Worm (Caenorhabditis elegans) whole organism, L1 larva: Measurements from ENCODE around the gene R02D5.8.

Experiments
- C04F5.9 ChIP-seq: sonication (generic microtip); optimal IDR thresholded peaks from 2 replicates; lab custom pipeline; 2016; ENCODE audit warnings: missing genetic modification characterization, missing compliant biosample characterization
- aha-1 ChIP-seq: fragments of 150-350 bp; optimal IDR thresholded peaks from 2 replicates; lab custom pipeline; 2014; ENCODE audit warnings: missing biosample characterization, missing genetic modification characterization
- blmp-1 ChIP-seq: fragments of 150-350 bp; optimal IDR thresholded peaks from 2 replicates; lab custom pipeline; 2014; ENCODE audit warnings: missing biosample characterization, missing genetic modification characterization
- ceh-88 ChIP-seq: fragments of 200-800 bp; sonication (Bioruptor generic); IDR thresholded peaks from 2 replicates; pipeline ENCODE4 v1.3.6; 2022; ENCODE audit warnings: missing genetic modification characterization, missing compliant biosample characterization
- ceh-90 ChIP-seq: sonication (generic microtip); optimal IDR thresholded peaks from 2 replicates; lab custom pipeline; 2016; ENCODE audit warnings: missing genetic modification characterization, missing compliant biosample characterization
- dpl-1 ChIP-seq, 3 experiments: fragments of 150-350 bp in 2 of 3; sonication (generic microtip) in 1 of 3; optimal IDR thresholded peaks; 2 replicates each; lab custom pipeline; 2014 to 2017; ENCODE audit warnings: missing biosample characterization in 3 of 3, missing genetic modification characterization in 3 of 3, missing genetic modification reagents in 3 of 3
- efl-1 ChIP-seq, 4 experiments: fragments of 150-350 bp; optimal IDR thresholded peaks in 3 of 4; peaks in 1 of 4; 1 replicate in 1 of 4; 2 replicates in 3 of 4; lab custom pipeline; 2014; ENCODE audit warnings: missing biosample characterization in 2 of 4, missing genetic modification characterization in 2 of 4, missing genetic modification reagents in 2 of 4
- efl-3 ChIP-seq: fragments of 200-800 bp; sonication (Bioruptor generic); optimal IDR thresholded peaks from 2 replicates; lab custom pipeline; 2018; ENCODE audit warnings: mild to moderate bottlenecking, missing genetic modification characterization, missing compliant biosample characterization
- egl-13 ChIP-seq: sonication (generic microtip); optimal IDR thresholded peaks from 2 replicates; lab custom pipeline; 2016; ENCODE audit warnings: missing genotype, missing genetic modification reagents, missing genetic modification characterization, missing compliant biosample characterization
- egl-27 ChIP-seq, 2 experiments: fragments of 150-350 bp in 1 of 2; sonication (generic microtip); optimal IDR thresholded peaks; 3 replicates each; lab custom pipeline; 2017 to 2018; ENCODE audit warnings: missing biosample characterization in 2 of 2, missing genetic modification characterization in 2 of 2, missing genetic modification reagents in 2 of 2
- elt-2 ChIP-seq: sonication (generic microtip); optimal IDR thresholded peaks from 2 replicates; lab custom pipeline; 2016; ENCODE audit warnings: missing genetic modification characterization, mild to moderate bottlenecking, inconsistent platforms, missing compliant biosample characterization, missing genetic modification reagents
- fkh-4 ChIP-seq: sonication (generic microtip); optimal IDR thresholded peaks from 2 replicates; lab custom pipeline; 2016; ENCODE audit warnings: missing compliant biosample characterization, missing genetic modification characterization, borderline replicate concordance
- fkh-8 ChIP-seq: sonication (generic microtip); optimal IDR thresholded peaks from 2 replicates; lab custom pipeline; 2016; ENCODE audit warnings: mild to moderate bottlenecking, missing genetic modification characterization, missing compliant biosample characterization
- hlh-4 ChIP-seq: sonication (generic microtip); optimal IDR thresholded peaks from 2 replicates; lab custom pipeline; 2016; ENCODE audit warnings: mild to moderate bottlenecking, missing genetic modification characterization, missing compliant biosample characterization
- hpl-2 ChIP-seq: fragments of 150-350 bp; optimal IDR thresholded peaks from 2 replicates; lab custom pipeline; 2014; ENCODE audit warnings: missing biosample characterization, missing genetic modification reagents, missing genetic modification characterization
- lin-13 ChIP-seq: fragments of 150-350 bp; optimal IDR thresholded peaks from 2 replicates; lab custom pipeline; 2014; ENCODE audit warnings: missing biosample characterization, missing genetic modification reagents, missing genetic modification characterization
- lin-14 ChIP-seq: fragments of 200-800 bp; sonication (Bioruptor generic); optimal IDR thresholded peaks from 2 replicates; lab custom pipeline; 2018; ENCODE audit warnings: mild to moderate bottlenecking, missing genetic modification characterization, moderate library complexity, missing compliant biosample characterization
- lin-39 ChIP-seq: fragments of 150-350 bp; optimal IDR thresholded peaks from 2 replicates; lab custom pipeline; 2014; ENCODE audit warnings: missing biosample characterization, missing genetic modification reagents, missing genetic modification characterization
- mdl-1 ChIP-seq, 2 experiments: fragments of 150-350 bp; optimal IDR thresholded peaks; 2 replicates each; lab custom pipeline; 2014 to 2017; ENCODE audit warnings: missing biosample characterization in 2 of 2, missing genetic modification characterization in 2 of 2, inconsistent platforms in 1 of 2
- mef-2 ChIP-seq: fragments of 150-350 bp; optimal IDR thresholded peaks from 2 replicates; lab custom pipeline; 2014; ENCODE audit warnings: missing biosample characterization, missing genetic modification characterization
- mep-1 ChIP-seq: fragments of 150-350 bp; optimal IDR thresholded peaks from 2 replicates; lab custom pipeline; 2014; ENCODE audit warnings: missing biosample characterization, missing genetic modification characterization
- nhr-12 ChIP-seq: sonication (generic microtip); optimal IDR thresholded peaks from 2 replicates; lab custom pipeline; 2017; ENCODE audit warnings: missing biosample characterization, missing genetic modification characterization
- nhr-237 ChIP-seq: fragments of 150-350 bp; optimal IDR thresholded peaks from 2 replicates; lab custom pipeline; 2014; ENCODE audit warnings: missing biosample characterization, missing genetic modification characterization
- nhr-28 ChIP-seq: fragments of 150-350 bp; optimal IDR thresholded peaks from 2 replicates; lab custom pipeline; 2014; ENCODE audit warnings: missing biosample characterization, missing genetic modification characterization
- nhr-47 ChIP-seq: sonication (generic microtip); optimal IDR thresholded peaks from 2 replicates; lab custom pipeline; 2016; ENCODE audit warnings: mild to moderate bottlenecking, missing genetic modification characterization, moderate library complexity, missing compliant biosample characterization
- nhr-76 ChIP-seq: sonication (generic microtip); optimal IDR thresholded peaks from 2 replicates; lab custom pipeline; 2017; ENCODE audit warnings: missing biosample characterization, missing genetic modification characterization
- nhr-77 ChIP-seq: fragments of 150-350 bp; optimal IDR thresholded peaks from 2 replicates; lab custom pipeline; 2014; ENCODE audit warnings: missing biosample characterization, missing genetic modification characterization
- nhr-84 ChIP-seq: sonication (generic microtip); optimal IDR thresholded peaks from 2 replicates; lab custom pipeline; 2017; ENCODE audit warnings: missing biosample characterization, missing genetic modification characterization
- nhr-90 ChIP-seq: sonication (generic microtip); optimal IDR thresholded peaks from 2 replicates; lab custom pipeline; 2016; ENCODE audit warnings: mild to moderate bottlenecking, missing genetic modification characterization, missing compliant biosample characterization; ENCODE audit not compliant: poor library complexity
- rnt-1 ChIP-seq: sonication (generic microtip); optimal IDR thresholded peaks from 2 replicates; lab custom pipeline; 2016; ENCODE audit warnings: mild to moderate bottlenecking, missing genetic modification characterization, moderate library complexity, missing compliant biosample characterization
- skn-1 ChIP-seq: fragments of 150-350 bp; optimal IDR thresholded peaks from 2 replicates; lab custom pipeline; 2014; ENCODE audit warnings: missing biosample characterization, missing genetic modification characterization
- snpc-4 ChIP-seq: fragments of 150-350 bp; optimal IDR thresholded peaks from 2 replicates; lab custom pipeline; 2014; ENCODE audit warnings: missing biosample characterization, missing genetic modification characterization
- sox-4 ChIP-seq: sonication (generic microtip); optimal IDR thresholded peaks from 2 replicates; lab custom pipeline; 2016; ENCODE audit warnings: missing genetic modification characterization, missing compliant biosample characterization
- swsn-7 ChIP-seq: sonication (generic microtip); optimal IDR thresholded peaks from 2 replicates; lab custom pipeline; 2016; ENCODE audit warnings: missing genetic modification characterization, missing compliant biosample characterization
- tbx-2 ChIP-seq: sonication (generic microtip); optimal IDR thresholded peaks from 2 replicates; lab custom pipeline; 2016; ENCODE audit warnings: missing genetic modification characterization, missing compliant biosample characterization
- unc-30 ChIP-seq: sonication (generic microtip); optimal IDR thresholded peaks from 2 replicates; lab custom pipeline; 2017; ENCODE audit warnings: missing biosample characterization, missing genetic modification characterization
- unc-86 ChIP-seq: sonication (generic microtip); optimal IDR thresholded peaks from 2 replicates; lab custom pipeline; 2016; ENCODE audit warnings: missing genetic modification characterization, missing compliant biosample characterization
- vab-15 ChIP-seq: sonication (generic microtip); optimal IDR thresholded peaks from 2 replicates; lab custom pipeline; 2017; ENCODE audit warnings: missing genotype, mild to moderate bottlenecking, missing genetic modification characterization, missing compliant biosample characterization
- zip-4 ChIP-seq: fragments of 200-800 bp; sonication (Bioruptor generic); optimal IDR thresholded peaks from 2 replicates; lab custom pipeline; 2018; ENCODE audit warnings: mild to moderate bottlenecking, missing genetic modification characterization, moderate library complexity, missing compliant biosample characterization
- ztf-11 ChIP-seq, 2 experiments: sonication (generic microtip); optimal IDR thresholded peaks; 2 replicates each; lab custom pipeline; 2016 to 2017; ENCODE audit warnings: missing genetic modification characterization in 2 of 2, missing biosample characterization in 1 of 2, missing compliant biosample characterization in 1 of 2

Gene R02D5.8

DNA sequence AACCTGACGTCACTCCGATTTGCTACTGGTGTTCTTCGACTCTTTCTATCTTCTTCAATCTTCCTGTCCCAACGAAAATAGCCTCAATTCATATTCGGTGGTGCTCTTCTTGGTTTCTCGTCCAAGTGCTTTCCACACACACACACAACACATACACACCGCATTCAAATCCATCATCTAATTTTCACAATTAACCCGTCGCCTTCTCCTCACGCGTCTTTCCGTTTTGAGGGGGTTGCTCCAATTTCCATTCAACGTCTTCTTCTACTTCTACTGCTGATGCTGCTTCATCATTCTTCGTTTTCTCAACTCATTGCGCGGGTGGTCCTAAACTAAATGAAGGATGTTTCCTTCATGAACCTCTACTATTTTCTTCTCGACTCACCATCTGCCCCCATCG lies 28.1 kb downstream of the R02D5.8 start:
- peak; percentile 25 for TF ChIP-seq lin-14 (GFP tag; lab: Kevin White, UChicago)
- no peak for TF ChIP-seq unc-30 (tag; lab: Kevin White, UChicago)

DNA sequence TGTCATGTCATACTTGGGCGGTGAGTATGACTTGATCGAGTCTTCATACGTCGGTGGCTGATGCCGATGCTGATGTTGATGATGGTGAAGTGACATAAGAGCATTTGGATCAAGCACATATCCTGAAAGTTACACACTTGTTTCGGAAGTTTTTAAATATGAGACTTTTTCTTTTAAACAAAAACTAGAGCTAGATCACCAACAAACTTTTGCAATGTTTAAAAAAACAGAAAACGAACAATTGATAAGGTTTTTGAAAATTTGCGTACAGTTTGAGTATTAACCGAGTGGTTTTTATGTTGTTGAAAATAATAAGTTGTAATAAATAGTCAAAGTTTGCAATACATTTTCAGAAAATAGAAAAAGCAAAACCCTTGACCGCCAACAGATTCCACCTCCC lies 34.6 kb downstream of the R02D5.8 start, which contains the start of gene R02D5.4:
R02D5.4 (minus strand) TSS at position 101 of the 400 bp plus-strand sequence.
- TF ChIP-seq hlh-4 (no peak), zip-4 (GFP tag; lab: Kevin White, UChicago) (no peak), nhr-12 (no peak), unc-86 (no peak), nhr-90 (tag; lab: Kevin White, UChicago) (no peak), tbx-2 (tag; lab: Kevin White, UChicago) (no peak), nhr-84 (tag; lab: Kevin White, UChicago) (no peak), lin-39 (no peak), efl-3 (no peak), C04F5.9 (tag; lab: Kevin White, UChicago) (no peak), nhr-77 (tag; lab: Kevin White, UChicago) (no peak), egl-27 (tag; optimal IDR thresholded peaks at IDR 0.05; lab: Kevin White, UChicago) (no peak)

DNA sequence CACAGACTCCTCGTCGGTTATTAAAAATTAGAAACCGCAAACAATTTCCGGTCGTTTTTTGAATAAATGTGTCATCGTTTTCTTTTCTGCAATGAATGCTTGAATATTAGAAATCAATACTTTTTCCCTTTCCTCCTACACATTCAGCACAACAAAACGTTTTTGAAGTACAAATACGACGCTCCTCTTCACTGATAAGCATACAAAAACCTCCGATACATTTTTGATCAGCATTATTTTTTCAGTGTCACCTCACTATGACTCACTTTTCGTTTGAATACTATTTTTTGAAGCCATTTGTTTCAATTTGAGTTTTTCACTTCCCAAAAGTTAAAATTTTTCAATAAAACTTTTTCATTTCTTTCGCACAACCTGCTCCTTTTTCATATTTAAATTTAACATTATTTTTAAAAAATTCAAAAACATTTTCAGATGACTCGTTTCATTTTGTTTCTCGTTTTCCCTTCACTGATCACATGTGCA lies 36.4 kb downstream of the R02D5.8 start, which contains the start of gene R02D5.3:
R02D5.3 (plus strand) TSS at position 433 of the 483 bp plus-strand sequence.
- TF ChIP-seq elt-2 (tag; lab: Kevin White, UChicago): peak; percentile 34
- TF ChIP-seq nhr-28: no peak

DNA sequence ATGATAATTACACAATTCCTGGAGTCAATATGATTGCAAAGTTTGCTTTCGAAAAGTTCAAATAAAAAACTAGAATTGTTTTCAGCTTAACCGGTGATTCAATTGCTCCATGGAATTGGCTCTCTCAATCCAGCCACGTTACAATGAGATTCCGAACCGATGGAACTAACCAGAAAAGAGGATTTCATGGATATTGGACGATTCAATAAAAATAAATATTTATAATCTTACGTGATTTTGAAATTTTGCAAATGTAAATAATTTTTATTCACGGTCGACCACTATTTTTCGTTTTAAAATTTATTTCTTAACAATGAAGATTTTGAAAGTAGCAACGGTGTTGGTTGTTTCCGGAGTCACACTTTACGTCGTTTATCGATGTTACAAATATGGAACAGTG lies 37.2 kb downstream of the R02D5.8 start, which contains the start of gene R02D5.10:
R02D5.10 (plus strand) TSS at position 301 of the 400 bp plus-strand sequence.
- TF ChIP-seq nhr-28: no peak
- no peak for TF ChIP-seq rnt-1 (tag; lab: Kevin White, UChicago)

DNA sequence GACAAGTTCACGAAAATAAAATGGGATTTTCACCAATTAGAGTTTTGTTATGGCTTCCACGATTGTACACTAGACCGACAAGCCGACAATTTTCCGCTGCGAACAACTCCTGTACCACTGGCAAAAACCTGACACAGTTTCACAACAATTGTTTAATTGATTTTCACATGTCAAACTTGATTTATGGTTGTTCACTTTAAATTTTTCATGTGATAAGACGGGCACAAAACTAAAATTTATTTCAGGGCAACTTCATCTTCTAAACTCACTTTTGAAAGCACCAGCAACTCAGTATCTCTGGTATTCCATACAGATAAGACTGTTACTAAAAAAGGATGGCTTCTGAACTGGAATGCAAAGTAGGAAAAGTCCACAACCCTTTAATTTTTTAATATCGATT lies 37.8 kb downstream of the R02D5.8 start, which contains the start of gene R02D5.7:
R02D5.7 (minus strand) TSS at position 101 of the 400 bp plus-strand sequence.
- TF ChIP-seq C04F5.9 (tag; lab: Kevin White, UChicago) (no peak), efl-1 (optimal IDR thresholded peaks at IDR 0.05; lab: Kevin White, UChicago) (no peak), efl-1 (GFP tag; optimal IDR thresholded peaks at IDR 0.05 in 1 of 2; lab: Kevin White, UChicago) (no peak), lin-39 (no peak), mef-2 (no peak), egl-13 (tag; lab: Kevin White, UChicago) (no peak), swsn-7 (tag; lab: Kevin White, UChicago) (no peak), lin-13 (GFP tag; lab: Kevin White, UChicago) (no peak), vab-15 (tag; lab: Kevin White, UChicago) (no peak)
- TF ChIP-seq, all 84 proteins: peak for 0

DNA sequence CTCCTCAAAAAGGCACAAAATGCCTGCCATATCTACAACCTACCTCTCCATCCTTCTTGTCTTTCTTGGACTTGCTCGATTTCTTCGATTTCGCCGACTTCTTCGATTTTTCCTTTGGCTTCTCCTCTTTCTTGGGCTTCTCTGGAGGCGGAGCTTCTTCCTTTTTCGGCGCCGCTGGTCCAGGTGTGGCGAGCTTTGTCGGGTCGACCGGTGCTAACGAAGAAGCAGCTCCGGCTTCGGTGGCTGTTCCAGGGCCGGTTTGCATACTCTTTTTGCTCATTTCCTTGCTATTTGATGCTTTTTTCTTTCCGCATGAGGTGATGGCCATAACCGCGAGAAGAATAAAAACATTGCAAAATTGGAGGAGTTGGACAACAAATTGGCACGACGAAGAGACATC lies 38.6 kb downstream of the R02D5.8 start:
- TF ChIP-seq mdl-1 (tag; optimal IDR thresholded peaks at IDR 0.05; lab: Kevin White, UChicago) (no peak), nhr-47 (tag; lab: Kevin White, UChicago) (no peak), snpc-4 (tag; lab: Kevin White, UChicago) (no peak), skn-1 (tag; lab: Kevin White, UChicago) (no peak), nhr-76 (tag; lab: Kevin White, UChicago) (no peak), hpl-2 (GFP tag; lab: Kevin White, UChicago) (no peak), ceh-88 (no peak), ceh-90 (tag; lab: Kevin White, UChicago) (no peak), fkh-4 (tag; lab: Kevin White, UChicago) (no peak), aha-1 (no peak), nhr-237 (tag; lab: Kevin White, UChicago) (no peak), ztf-11 (tag; optimal IDR thresholded peaks at IDR 0.05; lab: Kevin White, UChicago) (no peak), dpl-1 (GFP tag; optimal IDR thresholded peaks at IDR 0.05; lab: Kevin White, UChicago) (no peak), blmp-1 (tag; lab: Kevin White, UChicago) (no peak), mep-1 (tag; lab: Kevin White, UChicago) (no peak), sox-4 (tag; lab: Kevin White, UChicago) (no peak), fkh-8 (no peak)
